Worm (Caenorhabditis elegans) whole organism, L4/young adult: ENCODE measurements around the gene Y45G5AM.9.
A peak's percentile ranks its signal among the peaks of the same experiment; 100 is the strongest.

Experiments
- W03F9.2 ChIP-seq: fragments of 150-350 bp; optimal IDR thresholded peaks from 2 replicates; lab custom pipeline; 2014; ENCODE audit warnings: missing biosample characterization, missing genetic modification characterization
- dao-5 ChIP-seq: sonication (generic microtip); optimal IDR thresholded peaks from 2 replicates; lab custom pipeline; 2016; ENCODE audit warnings: missing genotype, missing genetic modification characterization, moderate library complexity, missing compliant biosample characterization
- him-1 ChIP-seq: sonication (generic microtip); optimal IDR thresholded peaks from 2 replicates; lab custom pipeline; 2016; ENCODE audit warnings: missing genotype, missing genetic modification reagents, missing genetic modification characterization, missing compliant biosample characterization

Gene Y45G5AM.9

DNA sequence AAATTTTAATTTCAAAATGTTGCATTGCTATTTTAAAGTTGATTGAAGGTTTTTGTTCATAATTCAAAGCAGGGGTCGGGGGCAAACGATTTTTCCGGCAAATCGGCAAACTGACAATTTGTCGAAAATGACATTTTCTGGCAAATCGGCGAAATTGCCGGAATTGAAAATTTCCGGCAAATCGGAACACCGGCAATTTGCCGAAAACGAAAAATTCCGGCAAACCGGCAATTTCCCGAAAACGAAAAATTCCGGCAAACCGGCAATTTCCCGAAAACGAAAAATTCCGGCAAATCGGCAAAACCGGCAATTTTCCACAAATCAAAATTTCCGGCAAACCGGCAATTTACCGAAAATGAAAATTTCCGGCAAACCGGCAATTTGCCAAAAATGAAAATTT, 4.2 kb downstream of the Y45G5AM.9 start:
- no peak for TF ChIP-seq him-1 (tag; lab: Kevin White, UChicago)

DNA sequence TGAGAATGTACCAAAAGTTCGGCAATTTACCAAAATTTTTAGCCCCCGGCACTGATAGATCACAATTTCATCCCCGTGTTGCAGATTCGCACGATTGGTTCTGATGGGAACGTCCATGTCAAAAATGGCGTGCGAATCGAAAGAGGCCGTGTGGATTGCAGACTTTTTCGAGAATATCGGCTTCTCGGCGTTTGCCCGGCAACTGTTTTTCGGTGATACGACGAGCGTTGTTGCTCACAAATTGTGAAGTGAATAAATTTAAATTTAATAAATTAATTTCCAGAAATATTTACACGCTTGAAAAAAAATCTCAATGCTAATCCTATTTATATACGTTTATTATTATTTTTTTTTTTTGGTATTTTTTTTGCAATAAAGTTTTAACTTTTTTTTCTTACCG, 4.8 kb downstream of the Y45G5AM.9 start:
- no peak for TF ChIP-seq him-1 (tag; lab: Kevin White, UChicago)
- TF ChIP-seq dao-5: no peak
- no peak for TF ChIP-seq W03F9.2 (tag; lab: Kevin White, UChicago)

- TF ChIP-seq W03F9.2 (tag; lab: Kevin White, UChicago) (no peak), him-1 (tag; lab: Kevin White, UChicago) (no peak)
Observed at ce11 chrV:4187144-4187485, 7.3 kb downstream of the Y45G5AM.9 start, which contains the start of gene nhr-114. Gene nhr-114, plus strand, starts transcription at chrV:4187202.

DNA sequence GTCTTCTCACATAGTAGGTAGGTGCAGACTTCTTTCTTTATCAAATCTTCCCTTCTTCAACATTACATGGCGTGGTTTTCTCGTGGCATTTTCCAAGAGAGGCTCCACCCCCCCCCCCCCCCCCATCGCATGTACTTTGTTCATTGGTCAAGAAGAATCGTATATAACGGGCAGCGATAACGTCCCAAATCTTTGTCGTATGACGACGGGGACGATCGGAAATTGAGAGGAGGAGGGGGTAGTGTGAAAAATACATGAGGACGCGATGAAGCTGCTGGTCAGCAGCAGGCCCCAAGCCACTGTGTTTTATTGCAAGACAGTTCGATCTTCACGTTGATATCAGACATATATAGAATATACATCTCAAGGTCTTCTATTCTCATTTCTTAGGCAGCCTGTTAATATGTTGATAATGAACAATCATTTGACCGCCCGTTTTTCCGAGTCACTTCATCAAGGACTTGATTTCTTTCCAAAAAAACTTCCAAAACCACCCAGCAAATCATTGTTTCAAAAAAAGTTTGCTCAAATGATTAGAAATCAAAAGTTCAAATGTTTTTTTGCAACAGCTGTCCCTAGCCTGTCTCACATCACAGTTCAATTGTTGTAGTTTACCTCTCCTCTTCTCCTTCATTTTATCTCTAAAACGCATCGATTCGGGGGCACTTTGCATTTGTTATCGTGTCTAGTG, 7.8 kb downstream of the Y45G5AM.9 start:
- no peak for TF ChIP-seq him-1 (tag; lab: Kevin White, UChicago)
- no peak for TF ChIP-seq W03F9.2 (tag; lab: Kevin White, UChicago)

ce11 chrV:4185885-4186284, 8.6 kb downstream of the Y45G5AM.9 start:
- no peak for TF ChIP-seq dao-5
- TF ChIP-seq W03F9.2 (tag; lab: Kevin White, UChicago): no peak
- no peak for TF ChIP-seq him-1 (tag; lab: Kevin White, UChicago)

- no peak for TF ChIP-seq him-1 (tag; lab: Kevin White, UChicago)
- no peak for TF ChIP-seq W03F9.2 (tag; lab: Kevin White, UChicago)
- TF ChIP-seq dao-5: no peak
Observed at ce11 chrV:4182546-4182945, 11.9 kb downstream of the Y45G5AM.9 start.

DNA sequence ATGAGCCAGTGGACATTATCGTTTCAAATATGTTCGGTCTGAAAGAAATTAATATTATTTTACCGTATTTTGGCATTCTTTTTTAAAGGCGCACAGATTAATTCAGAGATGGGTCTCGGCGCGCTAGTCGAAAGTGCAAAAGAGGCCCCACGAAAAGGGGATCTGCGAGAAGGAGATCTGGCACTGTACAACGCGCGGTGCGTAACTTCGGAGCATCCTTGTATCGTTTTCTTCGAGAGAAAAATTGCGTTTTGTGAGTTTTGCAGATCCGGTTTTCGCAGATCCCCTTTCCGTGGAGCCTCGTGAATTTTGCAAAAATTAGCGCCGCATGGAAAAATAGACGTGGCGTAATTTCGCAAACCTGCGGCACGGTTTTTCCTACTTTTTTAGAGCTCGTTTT, 12.7 kb downstream of the Y45G5AM.9 start:
- TF ChIP-seq dao-5 (no peak), W03F9.2 (tag; lab: Kevin White, UChicago) (no peak), him-1 (tag; lab: Kevin White, UChicago) (no peak)

- TF ChIP-seq dao-5 (no peak), him-1 (tag; lab: Kevin White, UChicago) (no peak), W03F9.2 (tag; lab: Kevin White, UChicago) (no peak)
Observed at ce11 chrV:4181272-4181671, 13.2 kb downstream of the Y45G5AM.9 start.

ce11 chrV:4175624-4176023, 18.8 kb downstream of the Y45G5AM.9 start, which contains the start of the genes coh-4 and pid-5:
Gene coh-4, minus strand, starts transcription at chrV:4175640.
Gene pid-5, plus strand, starts transcription at chrV:4175882.
- no peak for TF ChIP-seq him-1 (tag; lab: Kevin White, UChicago)
- peak; percentile 24 for TF ChIP-seq W03F9.2 (tag; lab: Kevin White, UChicago)
- TF ChIP-seq dao-5: no peak

DNA sequence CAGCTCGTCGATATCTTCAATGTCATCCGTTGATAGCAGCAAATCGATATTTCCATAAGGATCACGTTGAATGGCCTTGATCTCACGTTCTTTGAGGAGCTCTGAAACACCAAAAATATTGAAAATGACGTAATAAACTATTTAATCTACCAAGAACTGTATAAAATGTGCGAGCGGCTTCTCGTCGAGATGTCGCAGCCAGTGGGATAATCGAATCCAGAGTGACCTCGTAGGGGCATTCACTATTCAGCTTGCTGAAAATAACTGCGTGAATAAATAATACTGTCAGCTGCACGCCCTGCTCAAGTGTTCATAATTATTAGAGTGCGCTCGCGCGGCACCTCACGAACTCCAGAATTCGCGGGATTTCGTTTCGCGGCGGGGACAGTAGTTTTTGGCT, 24.3 kb downstream of the Y45G5AM.9 start, which contains the start of gene Y45G5AM.7:
Gene Y45G5AM.7, minus strand, starts transcription at position 101 of the 400 bp plus-strand sequence.
- TF ChIP-seq him-1 (tag; lab: Kevin White, UChicago) (no peak), dao-5 (no peak), W03F9.2 (tag; lab: Kevin White, UChicago) (no peak)

DNA sequence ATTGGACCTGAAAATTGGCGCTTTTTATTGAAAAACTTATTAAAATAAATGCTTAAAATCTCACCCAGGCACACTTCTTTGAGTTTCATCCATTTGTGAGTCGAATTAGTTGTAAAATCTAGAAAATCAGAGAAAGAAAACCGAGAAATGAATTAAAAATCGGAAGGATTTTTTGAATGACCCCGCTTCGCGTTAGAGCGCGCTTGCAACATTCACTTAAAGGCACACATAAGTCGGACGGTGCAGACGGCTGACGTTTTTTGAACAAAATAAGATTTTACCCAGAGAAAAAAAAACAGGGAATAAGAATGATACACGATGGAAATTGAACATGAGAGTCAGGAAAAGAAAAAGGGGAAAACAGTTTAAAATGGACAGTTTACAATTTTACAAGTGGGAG, 24.8 kb downstream of the Y45G5AM.9 start:
- TF ChIP-seq dao-5 (no peak), W03F9.2 (tag; lab: Kevin White, UChicago) (no peak)

- TF ChIP-seq W03F9.2 (tag; lab: Kevin White, UChicago): no peak
- TF ChIP-seq him-1 (tag; lab: Kevin White, UChicago): no peak
- no peak for TF ChIP-seq dao-5
Observed at ce11 chrV:4168045-4168444, 26.4 kb downstream of the Y45G5AM.9 start.

DNA sequence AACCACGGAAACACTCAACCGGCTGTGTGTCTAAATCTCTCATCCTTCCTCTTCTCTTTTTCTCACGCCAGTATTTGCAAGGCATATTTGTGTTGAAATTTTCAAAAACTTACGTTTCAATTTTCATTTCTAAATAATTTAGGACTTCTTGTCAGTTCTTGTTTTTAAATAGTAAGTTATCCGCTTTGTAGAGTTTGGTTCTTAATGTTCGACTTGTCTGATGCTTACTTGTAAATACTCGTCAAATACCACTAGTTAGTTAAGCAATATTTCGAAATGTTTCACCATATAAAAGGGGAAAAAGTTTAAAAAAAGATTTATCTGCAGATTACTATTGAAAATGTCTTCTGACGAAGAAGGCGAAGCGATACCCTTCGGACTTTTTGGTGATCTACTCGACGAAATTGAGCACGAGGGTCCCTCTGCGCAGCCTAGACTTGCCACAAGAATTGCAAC, 29.9 kb downstream of the Y45G5AM.9 start, which contains the start of gene Y45G5AM.3:
Gene Y45G5AM.3, plus strand, starts transcription at position 51 of the 456 bp plus-strand sequence.
- TF ChIP-seq him-1 (tag; lab: Kevin White, UChicago): no peak
- TF ChIP-seq W03F9.2 (tag; lab: Kevin White, UChicago): no peak
- no peak for TF ChIP-seq dao-5

DNA sequence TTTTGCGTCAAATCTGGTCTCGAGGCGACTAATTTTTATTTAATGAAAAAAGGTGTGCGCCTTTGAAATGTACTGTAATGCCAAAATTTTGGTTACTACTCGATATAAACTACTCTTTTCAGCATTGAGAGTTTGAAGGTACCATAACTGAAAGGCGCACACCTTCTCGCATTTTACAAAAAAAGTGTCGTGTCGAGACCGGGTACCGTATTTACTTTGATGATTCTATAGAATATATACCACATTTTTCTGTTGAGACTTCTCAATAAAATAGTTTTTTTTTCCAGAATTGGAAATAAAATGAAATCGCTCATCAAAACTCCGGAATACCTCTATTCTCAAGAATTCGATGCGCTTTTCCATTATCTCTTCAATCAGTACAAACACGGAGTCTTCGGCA, 31.5 kb downstream of the Y45G5AM.9 start, which contains the start of gene Y45G5AM.4:
Gene Y45G5AM.4, plus strand, starts transcription at position 301 of the 400 bp plus-strand sequence.
- no peak for TF ChIP-seq him-1 (tag; lab: Kevin White, UChicago)
- TF ChIP-seq W03F9.2 (tag; lab: Kevin White, UChicago): no peak
- no peak for TF ChIP-seq dao-5

ce11 chrV:4160086-4160485, 34.4 kb downstream of the Y45G5AM.9 start, which contains the start of gene Y45G5AM.5:
Gene Y45G5AM.5, plus strand, starts transcription at chrV:4160386.
- no peak for TF ChIP-seq W03F9.2 (tag; lab: Kevin White, UChicago)
- TF ChIP-seq dao-5: no peak
- no peak for TF ChIP-seq him-1 (tag; lab: Kevin White, UChicago)
